Fruit fly (Drosophila melanogaster) whole organism, embryonic: ENCODE results near the gene CG11279.

ENCODE experiments used
- CG10209 ChIP-seq: fragments of 200-800 bp; sonication (Bioruptor generic); optimal IDR thresholded peaks from 3 replicates; lab custom pipeline; 2017; ENCODE audit warnings: missing biosample characterization, mild to moderate bottlenecking, missing genetic modification characterization, missing genetic modification reagents
- CG11504 ChIP-seq: fragments of 200-800 bp; sonication (Bioruptor generic); optimal IDR thresholded peaks from 3 replicates; lab custom pipeline; 2019; ENCODE audit warnings: missing biosample characterization, mild to moderate bottlenecking, missing genetic modification characterization, moderate library complexity
- CG11723 ChIP-seq: fragments of 200-800 bp; sonication (Bioruptor generic); optimal IDR thresholded peaks from 2 replicates; lab custom pipeline; 2017; ENCODE audit warnings: missing biosample characterization, mild to moderate bottlenecking, missing genetic modification characterization
- CG13424 ChIP-seq: fragments of 200-800 bp; sonication (Bioruptor generic); optimal IDR thresholded peaks from 2 replicates; lab custom pipeline; 2019; ENCODE audit warnings: missing biosample characterization, mild to moderate bottlenecking, missing genetic modification characterization, moderate library complexity
- CG14014 ChIP-seq: fragments of 200-800 bp; sonication (Bioruptor generic); IDR thresholded peaks from 2 replicates; pipeline ENCODE4 v1.3.6; 2022; ENCODE audit warnings: missing biosample characterization, missing genetic modification characterization
- CG1529 ChIP-seq: fragments of 200-800 bp; sonication (Bioruptor generic); optimal IDR thresholded peaks from 3 replicates; lab custom pipeline; 2018; ENCODE audit warnings: missing biosample characterization, missing genetic modification characterization
- CG15479 ChIP-seq: fragments of 200-800 bp; sonication (Bioruptor generic); optimal IDR thresholded peaks from 3 replicates; lab custom pipeline; 2019; ENCODE audit warnings: missing biosample characterization, mild to moderate bottlenecking, missing genetic modification characterization, moderate library complexity
- CG15514 ChIP-seq: fragments of 200-800 bp; sonication (Bioruptor generic); optimal IDR thresholded peaks from 3 replicates; lab custom pipeline; 2017; ENCODE audit warnings: missing biosample characterization, missing genetic modification characterization, mild to moderate bottlenecking, moderate library complexity, missing genetic modification reagents
- CG15696 ChIP-seq: fragments of 200-800 bp; sonication (Bioruptor generic); optimal IDR thresholded peaks from 2 replicates; lab custom pipeline; 2019; ENCODE audit warnings: missing biosample characterization, mild to moderate bottlenecking, missing genetic modification characterization, moderate library complexity
- CG1832 ChIP-seq: fragments of 200-800 bp; sonication (Bioruptor generic); optimal IDR thresholded peaks from 2 replicates; lab custom pipeline; 2017; ENCODE audit warnings: missing biosample characterization, mild to moderate bottlenecking, missing genetic modification characterization, inconsistent platforms
- CG2875 ChIP-seq: fragments of 200-800 bp; sonication (Bioruptor generic); optimal IDR thresholded peaks from 2 replicates; lab custom pipeline; 2017; ENCODE audit warnings: missing biosample characterization, mild to moderate bottlenecking, missing genetic modification characterization, missing genetic modification reagents
- CG2889 ChIP-seq: fragments of 200-800 bp; sonication (Bioruptor generic); IDR thresholded peaks from 3 replicates; pipeline ENCODE4 v1.3.6; 2022; ENCODE audit warnings: missing biosample characterization, missing genetic modification characterization
- CG34376 ChIP-seq: fragments of 200-800 bp; sonication (Bioruptor generic); optimal IDR thresholded peaks from 2 replicates; lab custom pipeline; 2018; ENCODE audit warnings: missing biosample characterization, mild to moderate bottlenecking, missing genetic modification characterization
- CG42726 ChIP-seq: fragments of 200-800 bp; sonication (Bioruptor generic); IDR thresholded peaks from 2 replicates; pipeline ENCODE4 v1.3.6; 2022; ENCODE audit warnings: missing biosample characterization, missing genetic modification characterization; ENCODE audit not compliant: partially characterized antibody
- CG4617 ChIP-seq: fragments of 200-800 bp; sonication (Bioruptor generic); optimal IDR thresholded peaks from 3 replicates; lab custom pipeline; 2016; ENCODE audit warnings: missing biosample characterization, missing genetic modification characterization, borderline replicate concordance
- CG6254 ChIP-seq: fragments of 200-800 bp; sonication (Bioruptor generic); optimal IDR thresholded peaks from 3 replicates; lab custom pipeline; 2017; ENCODE audit warnings: mild to moderate bottlenecking, missing biosample characterization, missing genetic modification reagents, missing genetic modification characterization
- CG6689 ChIP-seq: fragments of 200-800 bp; sonication (Bioruptor generic); IDR thresholded peaks from 2 replicates; pipeline ENCODE4 v1.3.6; 2022; ENCODE audit warnings: missing biosample characterization, missing genetic modification characterization
- CG7786 ChIP-seq: fragments of 200-800 bp; sonication (Bioruptor generic); optimal IDR thresholded peaks from 2 replicates; lab custom pipeline; 2016; ENCODE audit warnings: missing biosample characterization, missing genetic modification characterization
- CG8089 ChIP-seq: fragments of 200-800 bp; sonication (Bioruptor generic); optimal IDR thresholded peaks from 3 replicates; lab custom pipeline; 2016; ENCODE audit warnings: missing biosample characterization, missing genetic modification characterization
- CTCF ChIP-seq: fragments of 200-800 bp; sonication (Bioruptor generic); optimal IDR thresholded peaks from 2 replicates; lab custom pipeline; 2017; ENCODE audit warnings: missing biosample characterization, mild to moderate bottlenecking, missing genetic modification characterization, moderate library complexity
- Chrac-16 ChIP-seq: fragments of 200-800 bp; sonication (Bioruptor generic); optimal IDR thresholded peaks from 3 replicates; lab custom pipeline; 2016; ENCODE audit warnings: missing biosample characterization, missing genetic modification characterization
- E2f2 ChIP-seq: fragments of 200-800 bp; sonication (Bioruptor generic); IDR thresholded peaks from 2 replicates; pipeline ENCODE4 v1.3.6; 2022; ENCODE audit warnings: missing biosample characterization, missing genetic modification characterization
- ERR ChIP-seq: fragments of 200-800 bp; sonication (Bioruptor generic); optimal IDR thresholded peaks from 2 replicates; lab custom pipeline; 2016; ENCODE audit warnings: missing biosample characterization, missing genetic modification characterization
- Elba2 ChIP-seq: fragments of 200-800 bp; sonication (Bioruptor generic); optimal IDR thresholded peaks from 3 replicates; lab custom pipeline; 2016; ENCODE audit warnings: missing biosample characterization, missing genetic modification characterization
- H15 ChIP-seq: fragments of 200-800 bp; sonication (Bioruptor generic); IDR thresholded peaks from 3 replicates; pipeline ENCODE4 v1.3.6; 2022; ENCODE audit warnings: missing biosample characterization, missing genetic modification characterization
- HLH3B ChIP-seq: fragments of 200-800 bp; sonication (Bioruptor generic); IDR thresholded peaks from 2 replicates; pipeline ENCODE4 v1.3.6; 2022; ENCODE audit warnings: missing biosample characterization, missing genetic modification characterization
- Hey ChIP-seq: fragments of 200-800 bp; sonication (Bioruptor generic); optimal IDR thresholded peaks from 3 replicates; lab custom pipeline; 2018; ENCODE audit warnings: missing biosample characterization, mild to moderate bottlenecking, missing genetic modification characterization
- Hmr ChIP-seq: fragments of 200-800 bp; sonication (Bioruptor generic); optimal IDR thresholded peaks from 3 replicates; lab custom pipeline; 2017; ENCODE audit warnings: mild to moderate bottlenecking, missing biosample characterization, missing genetic modification reagents, missing genetic modification characterization
- Hr39 ChIP-seq: fragments of >200 bp; optimal IDR thresholded peaks from 2 replicates; lab custom pipeline; 2017
- Jarid2 ChIP-seq: fragments of 200-800 bp; sonication (Bioruptor generic); optimal IDR thresholded peaks from 3 replicates; lab custom pipeline; 2017; ENCODE audit warnings: mild to moderate bottlenecking, missing biosample characterization, missing genetic modification reagents, missing genetic modification characterization
- Lhr ChIP-seq: fragments of 200-800 bp; sonication (Bioruptor generic); optimal IDR thresholded peaks from 3 replicates; lab custom pipeline; 2017; ENCODE audit warnings: mild to moderate bottlenecking, missing biosample characterization, missing genetic modification reagents, missing genetic modification characterization
- Opbp ChIP-seq: fragments of 200-800 bp; sonication (Bioruptor generic); IDR thresholded peaks from 3 replicates; pipeline ENCODE4 v1.3.6; 2022; ENCODE audit warnings: missing biosample characterization, missing genetic modification characterization; ENCODE audit not compliant: partially characterized antibody
- Sox100B ChIP-seq: fragments of 200-800 bp; sonication (Bioruptor generic); optimal IDR thresholded peaks from 3 replicates; lab custom pipeline; 2018; ENCODE audit warnings: missing biosample characterization, mild to moderate bottlenecking, missing genetic modification characterization
- ac ChIP-seq: fragments of 200-800 bp; sonication (Bioruptor generic); optimal IDR thresholded peaks from 3 replicates; lab custom pipeline; 2017; ENCODE audit warnings: missing biosample characterization, mild to moderate bottlenecking, missing genetic modification characterization
- ase ChIP-seq: fragments of 200-800 bp; sonication (Bioruptor generic); IDR thresholded peaks from 3 replicates; pipeline ENCODE4 v1.3.6; 2022; ENCODE audit warnings: missing biosample characterization, missing genetic modification characterization
- bcd ChIP-seq: fragments of 200-800 bp; sonication (Bioruptor generic); optimal IDR thresholded peaks from 2 replicates; lab custom pipeline; 2017; ENCODE audit warnings: missing biosample characterization, mild to moderate bottlenecking, missing genetic modification characterization
- bsh ChIP-seq, 2 experiments: fragments of 200-800 bp; sonication (Bioruptor generic); optimal IDR thresholded peaks; 2 replicates each; lab custom pipeline; 2017 to 2018; ENCODE audit warnings: mild to moderate bottlenecking in 2 of 2, missing biosample characterization in 2 of 2, missing genetic modification characterization in 2 of 2, moderate library complexity in 1 of 2
- cas ChIP-seq: fragments of 200-800 bp; sonication (Bioruptor generic); IDR thresholded peaks from 2 replicates; pipeline ENCODE4 v1.3.6; 2022; ENCODE audit warnings: missing biosample characterization, missing genetic modification characterization
- cwo ChIP-seq: fragments of 200-800 bp; sonication (Bioruptor generic); optimal IDR thresholded peaks from 3 replicates; lab custom pipeline; 2017; ENCODE audit warnings: missing biosample characterization, missing genetic modification characterization, mild to moderate bottlenecking, moderate library complexity, missing genetic modification reagents
- emc ChIP-seq: fragments of 200-800 bp; sonication (Bioruptor generic); optimal IDR thresholded peaks from 2 replicates; lab custom pipeline; 2016; ENCODE audit warnings: missing biosample characterization, missing genetic modification characterization
- fru ChIP-seq: fragments of >200 bp; optimal IDR thresholded peaks from 2 replicates; lab custom pipeline; 2017
- ftz-f1 ChIP-seq: fragments of 200-800 bp; sonication (Bioruptor generic); optimal IDR thresholded peaks from 2 replicates; lab custom pipeline; 2016; ENCODE audit warnings: missing biosample characterization, missing genetic modification characterization
- gfzf ChIP-seq: fragments of 200-800 bp; sonication (Bioruptor generic); optimal IDR thresholded peaks from 2 replicates; lab custom pipeline; 2016; ENCODE audit warnings: missing biosample characterization, mild to moderate bottlenecking, missing genetic modification characterization, moderate library complexity
- ham ChIP-seq: fragments of 200-800 bp; sonication (Bioruptor generic); IDR thresholded peaks from 2 replicates; pipeline ENCODE4 v1.3.6; 2022; ENCODE audit warnings: missing biosample characterization, missing genetic modification characterization
- kay ChIP-seq: fragments of 200-800 bp; sonication (Bioruptor generic); optimal IDR thresholded peaks from 2 replicates; lab custom pipeline; 2016; ENCODE audit warnings: missing biosample characterization, missing genetic modification characterization
- kni ChIP-seq: fragments of 200-800 bp; sonication (Bioruptor generic); optimal IDR thresholded peaks from 3 replicates; lab custom pipeline; 2017; ENCODE audit warnings: mild to moderate bottlenecking, missing biosample characterization, missing genetic modification reagents, missing genetic modification characterization
- mld ChIP-seq: fragments of 200-800 bp; sonication (Bioruptor generic); IDR thresholded peaks from 3 replicates; pipeline ENCODE4 v1.3.6; 2022; ENCODE audit warnings: missing biosample characterization, missing genetic modification characterization; ENCODE audit not compliant: partially characterized antibody
- sd ChIP-seq: fragments of 200-800 bp; sonication (Bioruptor generic); optimal IDR thresholded peaks from 3 replicates; lab custom pipeline; 2018; ENCODE audit warnings: missing biosample characterization, mild to moderate bottlenecking, missing genetic modification characterization, moderate library complexity
- sens ChIP-seq: fragments of 200-800 bp; sonication (Bioruptor generic); peaks from one replicate; lab custom pipeline; 2016; ENCODE audit warnings: missing biosample characterization, missing genetic modification characterization
- unpg ChIP-seq: fragments of 200-800 bp; sonication (Bioruptor generic); optimal IDR thresholded peaks from 3 replicates; lab custom pipeline; 2018; ENCODE audit warnings: missing biosample characterization, mild to moderate bottlenecking, missing genetic modification characterization, moderate library complexity
- wek ChIP-seq: fragments of 200-800 bp; sonication (Bioruptor generic); optimal IDR thresholded peaks from 3 replicates; lab custom pipeline; 2018; ENCODE audit warnings: missing biosample characterization, mild to moderate bottlenecking, missing genetic modification characterization, moderate library complexity
- yki ChIP-seq: fragments of >200 bp; optimal IDR thresholded peaks from 3 replicates; lab custom pipeline; 2018

CG11279 gene

DNA sequence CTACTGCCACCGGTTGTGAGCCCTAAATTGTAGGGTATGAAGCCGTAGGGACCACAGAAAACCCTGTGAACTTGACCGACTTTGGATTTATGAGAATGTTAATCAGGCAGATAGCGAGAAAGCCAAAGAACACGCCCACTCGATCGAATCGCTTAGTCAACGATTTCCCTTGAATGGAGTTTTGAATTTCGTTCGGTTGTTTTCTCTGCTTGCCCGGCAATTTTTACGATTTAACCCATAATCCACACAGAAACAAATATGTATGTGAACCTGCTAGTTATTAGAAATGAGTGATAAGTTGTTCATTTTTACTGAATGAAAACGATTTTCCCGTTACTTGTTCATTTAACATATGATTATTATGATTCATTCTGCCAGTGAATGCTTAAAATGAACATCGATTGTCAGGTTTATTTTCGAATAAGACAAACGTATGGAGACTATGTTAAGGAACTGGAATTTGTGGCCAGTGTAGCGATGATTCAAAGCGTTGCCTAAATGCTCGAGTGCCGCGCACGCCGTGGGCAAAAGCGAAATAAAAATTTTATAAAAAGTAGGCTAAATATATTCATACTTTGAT, 16.6 kb upstream of the CG11279 start (continued):
- TF ChIP-seq Hmr: no peak
- TF ChIP-seq CG6689: no peak
- no peak for TF ChIP-seq ase
- TF ChIP-seq Chrac-16: peak; percentile 12
- TF ChIP-seq bsh (GFP tag; optimal IDR thresholded peaks at IDR 0.05; lab: Kevin White, UChicago): peak in 1 of 2 experiments; percentile 43
- no peak for TF ChIP-seq CG2889 (GFP tag; lab: Robert Waterston, UW)
- TF ChIP-seq Elba2: no peak
- TF ChIP-seq Hr39 (lab: Kevin White, UChicago): no peak
- TF ChIP-seq CG13424 (tag; lab: Kevin White, UChicago): peak; percentile 30
- no peak for TF ChIP-seq ftz-f1 (GFP tag; lab: Kevin White, UChicago)
- no peak for TF ChIP-seq CG34376 (GFP tag; lab: Kevin White, UChicago)
- TF ChIP-seq CG15696: no peak
- no peak for TF ChIP-seq emc (GFP tag; lab: Kevin White, UChicago)
- TF ChIP-seq ERR: no peak
- TF ChIP-seq unpg (GFP tag; lab: Kevin White, UChicago): peak; percentile 25
- no peak for TF ChIP-seq CG7786 (GFP tag; lab: Kevin White, UChicago)
- TF ChIP-seq ham (GFP tag; lab: Robert Waterston, UW): no peak
- no peak for TF ChIP-seq mld (GFP tag; lab: Robert Waterston, UW)
- no peak for TF ChIP-seq Lhr
- no peak for TF ChIP-seq Opbp (GFP tag; lab: Robert Waterston, UW)
- TF ChIP-seq yki (lab: Kevin White, UChicago): no peak
- no peak for TF ChIP-seq Sox100B (GFP tag; lab: Kevin White, UChicago)
- no peak for TF ChIP-seq Jarid2 (GFP tag; lab: Kevin White, UChicago)
- no peak for TF ChIP-seq CG8089 (GFP tag; lab: Kevin White, UChicago)
- no peak for TF ChIP-seq ac (GFP tag; lab: Kevin White, UChicago)
- no peak for TF ChIP-seq CG14014 (GFP tag; lab: Robert Waterston, UW)
- TF ChIP-seq CG1529 (GFP tag; lab: Kevin White, UChicago): no peak
- TF ChIP-seq fru: no peak
- TF ChIP-seq wek: no peak
- TF ChIP-seq CG1832 (GFP tag; lab: Kevin White, UChicago): no peak
- no peak for TF ChIP-seq kni (GFP tag; lab: Kevin White, UChicago)
- peak; percentile 42 for TF ChIP-seq kay
- no peak for TF ChIP-seq CG11723 (GFP tag; lab: Kevin White, UChicago)
- no peak for TF ChIP-seq cas (GFP tag; lab: Robert Waterston, UW)
- TF ChIP-seq CG10209: no peak
- no peak for TF ChIP-seq Hey (tag; lab: Kevin White, UChicago)
- TF ChIP-seq CG15479 (GFP tag; lab: Kevin White, UChicago): no peak
- TF ChIP-seq CG4617: no peak
- no peak for TF ChIP-seq E2f2 (GFP tag; lab: Robert Waterston, UW)
- TF ChIP-seq CG11504: peak; percentile 61
- no peak for TF ChIP-seq gfzf (GFP tag; lab: Kevin White, UChicago)
- no peak for TF ChIP-seq H15 (GFP tag; lab: Robert Waterston, UW)
- TF ChIP-seq CG6254 (GFP tag; lab: Kevin White, UChicago): no peak
- TF ChIP-seq CG15514 (GFP tag; lab: Kevin White, UChicago): no peak
- TF ChIP-seq sd: peak; percentile 20
- no peak for TF ChIP-seq CTCF (GFP tag; lab: Kevin White, UChicago)
- TF ChIP-seq CG2875 (GFP tag; lab: Kevin White, UChicago): no peak
- no peak for TF ChIP-seq cwo (GFP tag; lab: Kevin White, UChicago)
- no peak for TF ChIP-seq HLH3B (GFP tag; lab: Robert Waterston, UW)
- no peak for TF ChIP-seq bcd (GFP tag; lab: Kevin White, UChicago)
- TF ChIP-seq CG42726: no peak
- TF ChIP-seq sens (GFP tag; lab: Kevin White, UChicago): peak; percentile 79
